Fruit fly (Drosophila melanogaster): ENCODE data around the gene tant.
A peak's percentile ranks its signal among the peaks of the same experiment; 100 is the strongest.

tant gene

dm6 chr3L:6094697-6095096, 39.8 kb downstream of the tant start, which contains the start of the genes CG10467 and loj (continued):
- peak; percentile 96 for TF ChIP-seq ara (GFP tag; IDR thresholded peaks at IDR 0.05)
- peak; percentile 81 for TF ChIP-seq CG8281 (tag; optimal IDR thresholded peaks at IDR 0.05)
- TF ChIP-seq E2f2 (GFP tag; IDR thresholded peaks at IDR 0.05): peak; percentile 84
- TF ChIP-seq Ets65A (GFP tag): peak; percentile 100

dm6 chr3L:6097270-6097669, 42.3 kb downstream of the tant start, which contains the start of gene Ets65A:
Gene Ets65A, plus strand, starts transcription at chr3L:6097617.
- TF ChIP-seq Ets65A (GFP tag) (peak; percentile 47), Nf-YB (GFP tag; optimal IDR thresholded peaks at IDR 0.05) (peak; percentile 75), CG11560 (tag; IDR thresholded peaks at IDR 0.05) (0 out of 3 replicates have a peak, but pooled peaks have one; percentile 28), CG11398 (GFP tag; optimal IDR thresholded peaks at IDR 0.05) (no peak), lola (GFP tag; optimal IDR thresholded peaks at IDR 0.05) (no peak), CG7963 (GFP tag; IDR thresholded peaks at IDR 0.05; ENCODE audit: partially characterized antibody) (no peak), zen2 (GFP tag; IDR thresholded peaks at IDR 0.05; ENCODE audit: partially characterized antibody) (0 out of 3 replicates have a peak, but pooled peaks have one; percentile 12), ewg (GFP tag; optimal IDR thresholded peaks at IDR 0.05) (peak; percentile 79), grn (GFP tag; optimal IDR thresholded peaks at IDR 0.05) (peak; percentile 3), Nf-YC (tag; optimal IDR thresholded peaks at IDR 0.05) (peak; percentile 91), Xbp1 (GFP tag; optimal IDR thresholded peaks at IDR 0.05) (no peak), dan (GFP tag; IDR thresholded peaks at IDR 0.05) (0 out of 2 replicates have a peak, but pooled peaks have one; percentile 16), Deaf1 (tag; optimal IDR thresholded peaks at IDR 0.05) (peak; percentile 34), chinmo (GFP tag; IDR thresholded peaks at IDR 0.05; ENCODE audit: partially characterized antibody) (0 out of 4 replicates have a peak, but pooled peaks have one; percentile 12), CG3065 (GFP tag; optimal IDR thresholded peaks at IDR 0.05) (no peak), lov (optimal IDR thresholded peaks at IDR 0.05) (no peak), lov (GFP tag; IDR thresholded peaks at IDR 0.05) (0 out of 3 replicates have a peak, but pooled peaks have one; percentile 11), twi (tag; optimal IDR thresholded peaks at IDR 0.05) (no peak), Med (GFP tag) (peak; percentile 42), seq (GFP tag; IDR thresholded peaks at IDR 0.05) (peak; percentile 68; the same call in 1 of the 2 replicates)

- TF ChIP-seq Dip2 (GFP tag; IDR thresholded peaks at IDR 0.05): no peak
- TF ChIP-seq Ptx1 (GFP tag; IDR thresholded peaks at IDR 0.05): no peak
- TF ChIP-seq crol (GFP tag; IDR thresholded peaks at IDR 0.05): 0 out of 2 replicates have a peak, but pooled peaks have one; percentile 22
- TF ChIP-seq danr (GFP tag; IDR thresholded peaks at IDR 0.05): no peak
- TF ChIP-seq dimm (GFP tag; IDR thresholded peaks at IDR 0.05): no peak
- peak; percentile 49 for TF ChIP-seq pita (GFP tag; optimal IDR thresholded peaks at IDR 0.05)
- no peak for TF ChIP-seq CG9437 (GFP tag; optimal IDR thresholded peaks at IDR 0.05)
- TF ChIP-seq Med (GFP tag): peak; percentile 53
- TF ChIP-seq Dref (GFP tag; IDR thresholded peaks at IDR 0.05): no peak
- TF ChIP-seq H15 (GFP tag; IDR thresholded peaks at IDR 0.05): no peak
- no peak for TF ChIP-seq tna (GFP tag; IDR thresholded peaks at IDR 0.05; ENCODE audit: partially characterized antibody)
- TF ChIP-seq CG14965 (GFP tag; optimal IDR thresholded peaks at IDR 0.05; ENCODE audit: borderline replicate concordance): no peak
- TF ChIP-seq z (GFP tag; IDR thresholded peaks at IDR 0.05): no peak
- TF ChIP-seq CG6272 (GFP tag; IDR thresholded peaks at IDR 0.05): 0 out of 2 replicates have a peak, but pooled peaks have one; percentile 26
- no peak for TF ChIP-seq Hsf (GFP tag; optimal IDR thresholded peaks at IDR 0.05)
- no peak for TF ChIP-seq CG12659 (GFP tag; optimal IDR thresholded peaks at IDR 0.05)
- peak; percentile 35 for TF ChIP-seq Ets65A (GFP tag)
- TF ChIP-seq CG6654 (GFP tag; optimal IDR thresholded peaks at IDR 0.05): no peak
- TF ChIP-seq cwo (GFP tag; optimal IDR thresholded peaks at IDR 0.05): no peak
- TF ChIP-seq CG2116 (GFP tag; optimal IDR thresholded peaks at IDR 0.05): no peak
- TF ChIP-seq Dek (tag; optimal IDR thresholded peaks at IDR 0.05): no peak
- no peak for TF ChIP-seq GATAe (GFP tag; conservative IDR thresholded peaks at IDR 0.05)
- no peak for TF ChIP-seq CG4617 (GFP tag; optimal IDR thresholded peaks at IDR 0.05; ENCODE audit: borderline replicate concordance)
- no peak for TF ChIP-seq btn (GFP tag; optimal IDR thresholded peaks at IDR 0.05)
- TF ChIP-seq mirr (GFP tag; optimal IDR thresholded peaks at IDR 0.05): no peak
- TF ChIP-seq gt (GFP tag; IDR thresholded peaks at IDR 0.05): no peak
- TF ChIP-seq ranshi (GFP tag; IDR thresholded peaks at IDR 0.05): no peak
- TF ChIP-seq unpg (GFP tag; optimal IDR thresholded peaks at IDR 0.05): no peak
These were observed 48.7 kb downstream of the tant start for dm6 chr3L:6103658-6104057.

Data from whole organism, embryonic.